Fruit fly (Drosophila melanogaster) whole organism, pupa: ENCODE data around the gene CG9776.

Experiments used
- CG10348 ChIP-seq: fragments of 200-800 bp; sonication (Bioruptor generic); IDR thresholded peaks from 2 replicates; pipeline ENCODE4 v1.3.6; 2022; ENCODE audit warnings: missing biosample characterization, missing genetic modification characterization
- CG12605 ChIP-seq: fragments of 200-800 bp; sonication (Bioruptor generic); IDR thresholded peaks from 2 replicates; pipeline ENCODE4 v1.3.6; 2022; ENCODE audit warnings: missing biosample characterization, missing genetic modification characterization
- CG13204 ChIP-seq: fragments of 200-800 bp; sonication (Bioruptor generic); optimal IDR thresholded peaks from 2 replicates; lab custom pipeline; 2018; ENCODE audit warnings: missing biosample characterization, mild to moderate bottlenecking, missing genetic modification characterization, moderate library complexity
- CG14655 ChIP-seq: fragments of 200-800 bp; sonication (Bioruptor generic); optimal IDR thresholded peaks from 3 replicates; lab custom pipeline; 2017; ENCODE audit warnings: mild to moderate bottlenecking, missing biosample characterization, missing genetic modification reagents, missing genetic modification characterization
- CG15710 ChIP-seq: fragments of 200-800 bp; sonication (Bioruptor generic); optimal IDR thresholded peaks from 2 replicates; lab custom pipeline; 2018; ENCODE audit warnings: missing biosample characterization, mild to moderate bottlenecking, missing genetic modification characterization, moderate library complexity
- CG17806 ChIP-seq: fragments of 200-800 bp; sonication (Bioruptor generic); optimal IDR thresholded peaks from 2 replicates; lab custom pipeline; 2018; ENCODE audit warnings: missing biosample characterization, mild to moderate bottlenecking, missing genetic modification characterization, moderate library complexity
- CG32121 ChIP-seq: fragments of 200-800 bp; sonication (Bioruptor generic); IDR thresholded peaks from 2 replicates; pipeline ENCODE4 v1.3.6; 2022; ENCODE audit warnings: missing biosample characterization, missing genetic modification characterization
- CG34367 ChIP-seq: fragments of 200-800 bp; sonication (Bioruptor generic); optimal IDR thresholded peaks from 2 replicates; lab custom pipeline; 2018; ENCODE audit warnings: missing biosample characterization, mild to moderate bottlenecking, missing genetic modification characterization
- CG4496 ChIP-seq: fragments of 200-800 bp; sonication (Bioruptor generic); IDR thresholded peaks from 3 replicates; pipeline ENCODE4 v1.3.6; 2022; ENCODE audit warnings: missing biosample characterization, missing genetic modification characterization
- CG8159 ChIP-seq: fragments of 200-800 bp; sonication (Bioruptor generic); optimal IDR thresholded peaks from 3 replicates; lab custom pipeline; 2018; ENCODE audit warnings: missing biosample characterization, mild to moderate bottlenecking, missing genetic modification characterization, moderate library complexity
- CG8301 ChIP-seq: fragments of 200-800 bp; sonication (Bioruptor generic); optimal IDR thresholded peaks from 2 replicates; lab custom pipeline; 2018; ENCODE audit warnings: missing biosample characterization, mild to moderate bottlenecking, missing genetic modification characterization
- CG9948 ChIP-seq: fragments of 200-800 bp; sonication (Bioruptor generic); optimal IDR thresholded peaks from 2 replicates; lab custom pipeline; 2018; ENCODE audit warnings: missing biosample characterization, mild to moderate bottlenecking, missing genetic modification characterization, moderate library complexity
- D1 ChIP-seq: fragments of 200-800 bp; sonication (Bioruptor generic); optimal IDR thresholded peaks from 2 replicates; lab custom pipeline; 2018; ENCODE audit warnings: missing biosample characterization, mild to moderate bottlenecking, missing genetic modification characterization, moderate library complexity
- EcR ChIP-seq: fragments of 200-800 bp; sonication (Bioruptor generic); optimal IDR thresholded peaks from 3 replicates; lab custom pipeline; 2019; ENCODE audit warnings: missing biosample characterization, missing genetic modification characterization, mild to moderate bottlenecking, moderate library complexity, missing genetic modification reagents
- Ets98B ChIP-seq: fragments of 200-800 bp; sonication (Bioruptor generic); IDR thresholded peaks from 2 replicates; pipeline ENCODE4 v1.3.6; 2022; ENCODE audit warnings: missing biosample characterization, missing genetic modification characterization
- Pif1A ChIP-seq: fragments of 200-800 bp; sonication (Bioruptor generic); optimal IDR thresholded peaks from 3 replicates; lab custom pipeline; 2016; ENCODE audit warnings: missing biosample characterization, missing genetic modification characterization
- Pif1B ChIP-seq: fragments of 200-800 bp; sonication (Bioruptor generic); optimal IDR thresholded peaks from 3 replicates; lab custom pipeline; 2016; ENCODE audit warnings: missing biosample characterization, missing genetic modification characterization
- Snoo ChIP-seq: fragments of 200-800 bp; sonication (Bioruptor generic); optimal IDR thresholded peaks from 3 replicates; lab custom pipeline; 2017; ENCODE audit warnings: missing biosample characterization, mild to moderate bottlenecking, missing genetic modification characterization, inconsistent platforms
- fd96Ca ChIP-seq: fragments of 200-800 bp; sonication (Bioruptor generic); IDR thresholded peaks from 3 replicates; pipeline ENCODE4 v1.3.6; 2022; ENCODE audit warnings: missing biosample characterization, missing genetic modification characterization
- gl ChIP-seq: fragments of 200-800 bp; sonication (Bioruptor generic); optimal IDR thresholded peaks from 2 replicates; lab custom pipeline; 2018; ENCODE audit warnings: missing biosample characterization, mild to moderate bottlenecking, missing genetic modification characterization
- rn ChIP-seq: fragments of 200-800 bp; sonication (Bioruptor generic); IDR thresholded peaks from 2 replicates; pipeline ENCODE4 v1.3.6; 2022; ENCODE audit warnings: missing biosample characterization, missing genetic modification characterization

CG9776 gene

dm6 chr3R:4333964-4334363 is at the start of gene CG9776:
CG9776 (minus strand) TSS chr3R:4334071.
- TF ChIP-seq CG32121 (peak; percentile 42), CG4496 (GFP tag; lab: Robert Waterston, UW) (peak; percentile 65), CG34367 (peak; percentile 13), Snoo (tag; lab: Kevin White, UChicago) (peak; percentile 50), CG13204 (GFP tag; lab: Kevin White, UChicago) (no peak)

- no peak for TF ChIP-seq D1 (tag; lab: Kevin White, UChicago)
- TF ChIP-seq CG32121: no peak
Observed at dm6 chr3R:4382165-4382564, 48.3 kb upstream of the CG9776 start.

- TF ChIP-seq Ets98B (GFP tag; lab: Robert Waterston, UW) (no peak), CG15710 (tag; lab: Kevin White, UChicago) (no peak), CG32121 (no peak), CG17806 (no peak), Snoo (tag; lab: Kevin White, UChicago) (no peak), CG14655 (GFP tag; lab: Kevin White, UChicago) (no peak), Pif1A (no peak), fd96Ca (no peak)
Observed at dm6 chr3R:4381079-4381919, 47.4 kb upstream of the CG9776 start, which contains the start of gene Cont. Cont (plus strand) TSS chr3R:4381306.

dm6 chr3R:4378363-4379354 is 44.8 kb upstream of the CG9776 start, which contains the start of gene Sfxn1-3:
Sfxn1-3 (plus strand) TSS chr3R:4378600.
- TF ChIP-seq fd96Ca: no peak
- no peak for TF ChIP-seq CG10348 (GFP tag; lab: Robert Waterston, UW)
- peak; percentile 82 for TF ChIP-seq EcR (GFP tag; lab: Kevin White, UChicago)
- no peak for TF ChIP-seq CG14655 (GFP tag; lab: Kevin White, UChicago)
- no peak; the same call in 1 of the 2 replicates for TF ChIP-seq Ets98B (GFP tag; lab: Robert Waterston, UW)
- TF ChIP-seq CG4496 (GFP tag; lab: Robert Waterston, UW): no peak
- peak; percentile 67 for TF ChIP-seq D1 (tag; lab: Kevin White, UChicago)
- TF ChIP-seq CG8159 (tag; lab: Kevin White, UChicago): no peak
- TF ChIP-seq CG17806: peak; percentile 5
- TF ChIP-seq Pif1B (GFP tag; lab: Kevin White, UChicago): peak; percentile 54
- TF ChIP-seq rn (GFP tag; lab: Robert Waterston, UW): no peak
- TF ChIP-seq CG34367: no peak
- no peak for TF ChIP-seq CG13204 (GFP tag; lab: Kevin White, UChicago)
- TF ChIP-seq CG8301 (tag; lab: Kevin White, UChicago): no peak
- TF ChIP-seq CG12605 (GFP tag; lab: Robert Waterston, UW): peak; percentile 53; the same call in 1 of the 2 replicates
- peak; percentile 13 for TF ChIP-seq gl (tag; lab: Kevin White, UChicago)
- no peak for TF ChIP-seq CG15710 (tag; lab: Kevin White, UChicago)
- TF ChIP-seq Pif1A: no peak
- no peak for TF ChIP-seq CG9948 (tag; lab: Kevin White, UChicago)
- no peak for TF ChIP-seq CG32121
- TF ChIP-seq Snoo (tag; lab: Kevin White, UChicago): peak; percentile 39

dm6 chr3R:4362010-4362409 is 28.1 kb upstream of the CG9776 start:
- TF ChIP-seq Pif1B (GFP tag; lab: Kevin White, UChicago) (no peak), CG12605 (GFP tag; lab: Robert Waterston, UW) (no peak), CG17806 (no peak), rn (GFP tag; lab: Robert Waterston, UW) (no peak), CG8159 (tag; lab: Kevin White, UChicago) (no peak), Snoo (tag; lab: Kevin White, UChicago) (no peak), CG32121 (no peak), gl (tag; lab: Kevin White, UChicago) (no peak), CG14655 (GFP tag; lab: Kevin White, UChicago) (no peak), CG15710 (tag; lab: Kevin White, UChicago) (no peak), D1 (tag; lab: Kevin White, UChicago) (no peak), CG13204 (GFP tag; lab: Kevin White, UChicago) (no peak), CG4496 (GFP tag; lab: Robert Waterston, UW) (no peak), Pif1A (no peak), CG34367 (no peak), Ets98B (GFP tag; lab: Robert Waterston, UW) (no peak), EcR (GFP tag; lab: Kevin White, UChicago) (no peak), fd96Ca (no peak)
